Worm (Caenorhabditis elegans) whole organism, L4/young adult: ENCODE data around the gene F49F1.15.

ENCODE experiments used
- W03F9.2 ChIP-seq: fragments of 150-350 bp; optimal IDR thresholded peaks from 2 replicates; lab custom pipeline; 2014; ENCODE audit warnings: missing biosample characterization, missing genetic modification characterization
- him-1 ChIP-seq: sonication (generic microtip); optimal IDR thresholded peaks from 2 replicates; lab custom pipeline; 2016; ENCODE audit warnings: missing genotype, missing genetic modification reagents, missing genetic modification characterization, missing compliant biosample characterization

- TF ChIP-seq him-1 (no peak), W03F9.2 (tag; lab: Kevin White, UChicago) (no peak)
Measured at ce11 chrIV:4096940-4097339, 17.5 kb downstream of the F49F1.15 start.
